Worm (Caenorhabditis elegans): ENCODE measurements around the gene mrpl-41.

The mrpl-41 gene

DNA sequence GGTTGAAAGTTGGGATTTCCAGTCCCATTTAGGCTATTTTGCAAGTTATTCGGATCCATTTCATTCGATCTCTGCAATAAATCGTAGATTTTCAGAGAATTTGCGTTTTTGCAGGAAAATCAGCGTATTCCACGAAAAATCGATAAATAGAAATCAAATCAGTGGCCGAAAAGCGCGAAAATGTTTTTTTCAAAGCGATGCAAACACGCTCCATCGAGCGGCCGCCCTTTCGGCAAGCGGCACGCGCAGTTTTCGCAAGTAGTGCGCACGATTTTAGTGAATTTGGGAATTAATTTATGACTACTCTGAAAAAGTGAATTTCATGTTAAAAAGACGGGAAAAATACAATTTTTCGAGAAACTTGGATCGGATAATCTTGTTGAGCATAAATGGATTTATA lies 33.6 kb upstream of the mrpl-41 start (continued):
- peak; percentile 91 for TF ChIP-seq pax-3 (tag; optimal IDR thresholded peaks at IDR 0.05)
- peak; percentile 90 for TF ChIP-seq jun-1 (tag; optimal IDR thresholded peaks at IDR 0.05)
- TF ChIP-seq C34B4.2 (tag; optimal IDR thresholded peaks at IDR 0.05): peak; percentile 64
- peak; percentile 88 for TF ChIP-seq C04F5.9 (tag; optimal IDR thresholded peaks at IDR 0.05)
- peak; percentile 99 for TF ChIP-seq C16A3.4 (tag; optimal IDR thresholded peaks at IDR 0.05)
- peak; percentile 97 for TF ChIP-seq tbx-2 (tag; optimal IDR thresholded peaks at IDR 0.05)
- TF ChIP-seq lin-39 (tag; optimal IDR thresholded peaks at IDR 0.05): peak; percentile 93
- peak; percentile 97 for TF ChIP-seq nhr-85 (tag)
- peak; percentile 97 for TF ChIP-seq unc-86 (tag; optimal IDR thresholded peaks at IDR 0.05)
- TF ChIP-seq fkh-8 (tag; optimal IDR thresholded peaks at IDR 0.05): peak; percentile 95
- peak; percentile 75 for TF ChIP-seq blmp-1 (tag; optimal IDR thresholded peaks at IDR 0.05)
- no peak for TF ChIP-seq tlp-1 (tag; optimal IDR thresholded peaks at IDR 0.05)
- TF ChIP-seq ama-1 (optimal IDR thresholded peaks at IDR 0.05): no peak
- TF ChIP-seq nhr-11 (tag; optimal IDR thresholded peaks at IDR 0.05): peak; percentile 85
- no peak for TF ChIP-seq alr-1 (tag; optimal IDR thresholded peaks at IDR 0.05; ENCODE audit: borderline replicate concordance)
- TF ChIP-seq lin-13 (GFP tag; optimal IDR thresholded peaks at IDR 0.05): peak; percentile 98
- TF ChIP-seq unc-98 (GFP tag; IDR thresholded peaks at IDR 0.05): peak; percentile 65; the same call in 1 of the 2 replicates
- peak; percentile 95 to 97 for TF ChIP-seq efl-1 (optimal IDR thresholded peaks at IDR 0.05)
- peak; percentile 88 to 99 for TF ChIP-seq efl-1 (GFP tag; optimal IDR thresholded peaks at IDR 0.05 in 1 of 2)
- peak; percentile 75 for TF ChIP-seq mef-2 (tag; optimal IDR thresholded peaks at IDR 0.05)
- peak; percentile 98 for TF ChIP-seq rnt-1 (tag; optimal IDR thresholded peaks at IDR 0.05)
- TF ChIP-seq ceh-63 (GFP tag; optimal IDR thresholded peaks at IDR 0.05): peak; percentile 11
- no peak for TF ChIP-seq nhr-84 (tag; optimal IDR thresholded peaks at IDR 0.05)
- no peak for TF ChIP-seq nhr-28 (tag; optimal IDR thresholded peaks at IDR 0.05)
- peak; percentile 98 for TF ChIP-seq nhr-47 (tag; optimal IDR thresholded peaks at IDR 0.05)
- TF ChIP-seq skn-1 (tag; optimal IDR thresholded peaks at IDR 0.05): peak; percentile 93
- peak; percentile 97 for TF ChIP-seq swsn-7 (tag; optimal IDR thresholded peaks at IDR 0.05)
- peak; percentile 92 for TF ChIP-seq fos-1 (tag; optimal IDR thresholded peaks at IDR 0.05)
- TF ChIP-seq lsy-2 (tag; optimal IDR thresholded peaks at IDR 0.05): peak; percentile 95 to 96
- peak; percentile 90 for TF ChIP-seq ceh-88 (GFP tag; IDR thresholded peaks at IDR 0.05)
- TF ChIP-seq sptf-1 (tag; optimal IDR thresholded peaks at IDR 0.05): no peak
- peak; percentile 88 to 91 (median 91) for TF ChIP-seq dpl-1 (GFP tag; optimal IDR thresholded peaks at IDR 0.05)
- peak; percentile 86 for TF ChIP-seq egl-13 (tag; optimal IDR thresholded peaks at IDR 0.05)
- peak; percentile 94 for TF ChIP-seq ceh-8 (GFP tag; optimal IDR thresholded peaks at IDR 0.05)
- no peak for TF ChIP-seq hlh-4 (tag; optimal IDR thresholded peaks at IDR 0.05)
- TF ChIP-seq unc-62 (GFP tag; optimal IDR thresholded peaks at IDR 0.05): no peak
- peak; percentile 99 for TF ChIP-seq lin-15B (tag; optimal IDR thresholded peaks at IDR 0.05)
- TF ChIP-seq mdl-1 (tag; optimal IDR thresholded peaks at IDR 0.05): peak in 1 of 2 experiments; percentile 86
- TF ChIP-seq isw-1 (GFP tag; IDR thresholded peaks at IDR 0.05): peak; percentile 96
- no peak for TF ChIP-seq hlh-17 (GFP tag; optimal IDR thresholded peaks at IDR 0.05; ENCODE audit: borderline replicate concordance)
- TF ChIP-seq fkh-4 (tag; optimal IDR thresholded peaks at IDR 0.05; ENCODE audit: borderline replicate concordance): peak; percentile 84
- TF ChIP-seq unc-130 (tag; optimal IDR thresholded peaks at IDR 0.05): peak; percentile 97
- TF ChIP-seq aly-2 (tag; optimal IDR thresholded peaks at IDR 0.05): peak; percentile 69
- TF ChIP-seq sox-4 (tag; optimal IDR thresholded peaks at IDR 0.05): peak; percentile 91
- TF ChIP-seq lin-14 (GFP tag; optimal IDR thresholded peaks at IDR 0.05): peak; percentile 96
- peak; percentile 90 to 94 for TF ChIP-seq lin-35 (GFP tag; optimal IDR thresholded peaks at IDR 0.05)
- peak; percentile 93 for TF ChIP-seq ces-1 (GFP tag; optimal IDR thresholded peaks at IDR 0.05)
- peak; percentile 60 to 69 for TF ChIP-seq egl-27 (tag; optimal IDR thresholded peaks at IDR 0.05)
- TF ChIP-seq sup-37 (GFP tag; optimal IDR thresholded peaks at IDR 0.05): peak; percentile 86
- peak; percentile 96 for TF ChIP-seq nhr-19 (GFP tag; conservative IDR thresholded peaks at IDR 0.05)
- TF ChIP-seq aha-1 (tag; optimal IDR thresholded peaks at IDR 0.05): peak; percentile 50
- peak; percentile 87 for TF ChIP-seq zip-4 (GFP tag; optimal IDR thresholded peaks at IDR 0.05)
- TF ChIP-seq nhr-76 (tag; optimal IDR thresholded peaks at IDR 0.05): peak; percentile 58
- TF ChIP-seq xbp-1 (tag; optimal IDR thresholded peaks at IDR 0.05): peak; percentile 96
